Worm (Caenorhabditis elegans) whole organism, midembryonic: ENCODE results near the gene E03H12.5.

Experiments
- T22C8.4 ChIP-seq: fragments of 200-800 bp; sonication (Bioruptor generic); IDR thresholded peaks from 2 replicates; pipeline ENCODE4 v1.3.6; 2022; ENCODE audit warnings: missing genetic modification characterization, missing compliant biosample characterization
- cog-1 ChIP-seq: sonication (generic microtip); optimal IDR thresholded peaks from 2 replicates; lab custom pipeline; 2016; ENCODE audit warnings: missing genetic modification characterization, missing compliant biosample characterization
- flt-1 ChIP-seq: fragments of 200-800 bp; sonication (Bioruptor generic); IDR thresholded peaks from 2 replicates; pipeline ENCODE4 v1.3.6; 2022; ENCODE audit warnings: missing genetic modification characterization, missing compliant biosample characterization
- klf-2 ChIP-seq: fragments of 200-800 bp; sonication (Bioruptor generic); conservative IDR thresholded peaks from 2 replicates; pipeline ENCODE4 v1.3.6; 2022; ENCODE audit warnings: missing genetic modification reagents, missing genetic modification characterization, missing compliant biosample characterization
- med-1 ChIP-seq: sonication (generic microtip); optimal IDR thresholded peaks from 2 replicates; lab custom pipeline; 2017; ENCODE audit warnings: missing genetic modification characterization, mild to moderate bottlenecking, missing compliant biosample characterization, antibody characterized with exemption, missing genetic modification reagents; ENCODE audit not compliant: insufficient read depth
- ref-1 ChIP-seq: fragments of 200-800 bp; sonication (Bioruptor generic); conservative IDR thresholded peaks from 2 replicates; pipeline ENCODE4 v1.3.6; 2022; ENCODE audit warnings: missing genetic modification reagents, missing genetic modification characterization, missing compliant biosample characterization
- ztf-23 ChIP-seq: fragments of 200-800 bp; sonication (Bioruptor generic); IDR thresholded peaks from 2 replicates; pipeline ENCODE4 v1.3.6; 2022; ENCODE audit warnings: missing genetic modification reagents, missing genetic modification characterization, missing compliant biosample characterization
- ztf-29 ChIP-seq: fragments of 200-800 bp; sonication (Bioruptor generic); IDR thresholded peaks from 2 replicates; pipeline ENCODE4 v1.3.6; 2022; ENCODE audit warnings: missing genetic modification reagents, missing genetic modification characterization, missing compliant biosample characterization

DNA sequence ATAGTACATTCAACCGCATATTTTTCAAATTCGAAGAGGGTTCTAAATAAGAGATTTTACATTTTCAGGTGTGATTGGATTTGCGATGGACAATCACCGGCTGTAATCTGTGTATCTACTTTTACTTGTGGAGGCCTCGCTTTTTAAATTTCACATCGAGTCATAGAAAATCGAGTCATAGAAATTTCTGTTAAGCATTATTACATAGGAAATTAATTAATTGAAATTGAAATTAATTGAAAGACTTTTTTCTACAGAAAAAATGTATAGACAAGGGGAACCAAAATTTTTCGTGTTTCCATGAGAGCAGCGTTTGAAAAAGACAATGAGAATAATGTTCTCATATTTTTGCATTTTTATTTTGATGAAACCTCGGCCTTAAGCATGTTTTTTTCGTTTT lies 6.7 kb downstream of the E03H12.5 start, which contains the start of gene clec-176:
- TF ChIP-seq cog-1 (tag; lab: Kevin White, UChicago) (no peak), klf-2 (GFP tag; lab: Robert Waterston, UW) (no peak), ztf-29 (GFP tag; lab: Robert Waterston, UW) (no peak), flt-1 (no peak), med-1 (no peak), ref-1 (no peak), T22C8.4 (GFP tag; lab: Robert Waterston, UW) (no peak), ztf-23 (GFP tag; lab: Robert Waterston, UW) (no peak)
